Fruit fly (Drosophila melanogaster) whole organism, embryonic: ENCODE results near the gene Dic2.

Experiments used
- Atf3 ChIP-seq: fragments of 200-800 bp; sonication (Bioruptor generic); optimal IDR thresholded peaks from 3 replicates; lab custom pipeline; 2016; ENCODE audit warnings: missing biosample characterization, missing genetic modification characterization
- CG10209 ChIP-seq: fragments of 200-800 bp; sonication (Bioruptor generic); optimal IDR thresholded peaks from 3 replicates; lab custom pipeline; 2017; ENCODE audit warnings: missing biosample characterization, mild to moderate bottlenecking, missing genetic modification characterization, missing genetic modification reagents
- CG10267 ChIP-seq: fragments of 200-800 bp; sonication (Bioruptor generic); optimal IDR thresholded peaks from 2 replicates; lab custom pipeline; 2018; ENCODE audit warnings: missing biosample characterization, mild to moderate bottlenecking, missing genetic modification characterization, moderate library complexity
- CG10462 ChIP-seq: fragments of 200-800 bp; sonication (Bioruptor generic); optimal IDR thresholded peaks from 2 replicates; lab custom pipeline; 2016; ENCODE audit warnings: missing biosample characterization, missing genetic modification characterization
- CG12744 ChIP-seq: fragments of 200-800 bp; sonication (Bioruptor generic); optimal IDR thresholded peaks from 2 replicates; lab custom pipeline; 2016; ENCODE audit warnings: missing biosample characterization, missing genetic modification characterization
- CG13287 ChIP-seq: fragments of 200-800 bp; sonication (Bioruptor generic); IDR thresholded peaks from 2 replicates; pipeline ENCODE4 v1.3.6; 2022; ENCODE audit warnings: missing biosample characterization, missing genetic modification characterization; ENCODE audit not compliant: partially characterized antibody
- CG14667 ChIP-seq: fragments of 200-800 bp; sonication (Bioruptor generic); IDR thresholded peaks from 2 replicates; pipeline ENCODE4 v1.3.6; 2022; ENCODE audit warnings: missing biosample characterization, missing genetic modification characterization
- CG17359 ChIP-seq: fragments of 200-800 bp; sonication (Bioruptor generic); optimal IDR thresholded peaks from 3 replicates; lab custom pipeline; 2018; ENCODE audit warnings: missing biosample characterization, mild to moderate bottlenecking, missing genetic modification characterization, moderate library complexity
- CG17361 ChIP-seq: fragments of 200-800 bp; sonication (Bioruptor generic); IDR thresholded peaks from 3 replicates; pipeline ENCODE4 v1.3.6; 2022; ENCODE audit warnings: missing biosample characterization, missing genetic modification characterization
- CG18476 ChIP-seq: fragments of 200-800 bp; sonication (Bioruptor generic); optimal IDR thresholded peaks from 2 replicates; lab custom pipeline; 2016; ENCODE audit warnings: missing biosample characterization, mild to moderate bottlenecking, missing genetic modification characterization
- CG2202 ChIP-seq: fragments of 200-800 bp; sonication (Bioruptor generic); optimal IDR thresholded peaks from 2 replicates; lab custom pipeline; 2018; ENCODE audit warnings: missing biosample characterization, mild to moderate bottlenecking, missing genetic modification characterization
- CG33213 ChIP-seq: fragments of 200-800 bp; sonication (Bioruptor generic); optimal IDR thresholded peaks from 3 replicates; lab custom pipeline; 2016; ENCODE audit warnings: missing biosample characterization, missing genetic modification characterization
- CG3995 ChIP-seq: fragments of 200-800 bp; sonication (Bioruptor generic); optimal IDR thresholded peaks from 3 replicates; lab custom pipeline; 2016; ENCODE audit warnings: missing biosample characterization, missing genetic modification characterization
- CG4282 ChIP-seq: fragments of 200-800 bp; sonication (Bioruptor generic); optimal IDR thresholded peaks from 2 replicates; lab custom pipeline; 2016; ENCODE audit warnings: missing biosample characterization, missing genetic modification characterization
- CG7745 ChIP-seq: fragments of 200-800 bp; sonication (Bioruptor generic); optimal IDR thresholded peaks from 2 replicates; lab custom pipeline; 2018; ENCODE audit warnings: missing biosample characterization, mild to moderate bottlenecking, missing genetic modification characterization, moderate library complexity
- CG7928 ChIP-seq: fragments of 200-800 bp; sonication (Bioruptor generic); optimal IDR thresholded peaks from 2 replicates; lab custom pipeline; 2017; ENCODE audit warnings: missing biosample characterization, mild to moderate bottlenecking, missing genetic modification characterization
- CG8359 ChIP-seq: fragments of 200-800 bp; sonication (Bioruptor generic); optimal IDR thresholded peaks from 2 replicates; lab custom pipeline; 2017; ENCODE audit warnings: missing biosample characterization, mild to moderate bottlenecking, missing genetic modification characterization, borderline replicate concordance
- CG8388 ChIP-seq: fragments of 200-800 bp; sonication (Bioruptor generic); optimal IDR thresholded peaks from 2 replicates; lab custom pipeline; 2019; ENCODE audit warnings: missing biosample characterization, mild to moderate bottlenecking, missing genetic modification characterization, moderate library complexity
- CG9609 ChIP-seq: fragments of 200-800 bp; sonication (Bioruptor generic); optimal IDR thresholded peaks from 3 replicates; lab custom pipeline; 2016; ENCODE audit warnings: missing biosample characterization, missing genetic modification characterization
- CG9932 ChIP-seq: fragments of 200-800 bp; sonication (Bioruptor generic); IDR thresholded peaks from 2 replicates; pipeline ENCODE4 v1.3.6; 2022; ENCODE audit warnings: missing biosample characterization, missing genetic modification characterization
- CkIIα-i1 ChIP-seq: fragments of 200-800 bp; sonication (Bioruptor generic); IDR thresholded peaks from 2 replicates; pipeline ENCODE4 v1.3.6; 2022; ENCODE audit warnings: missing biosample characterization, missing genetic modification characterization
- Dbx ChIP-seq: fragments of 200-800 bp; sonication (Bioruptor generic); IDR thresholded peaks from 3 replicates; pipeline ENCODE4 v1.3.6; 2022; ENCODE audit warnings: missing biosample characterization, missing genetic modification characterization
- Dek ChIP-seq: fragments of 200-800 bp; sonication (Bioruptor generic); optimal IDR thresholded peaks from 3 replicates; lab custom pipeline; 2019; ENCODE audit warnings: missing biosample characterization, mild to moderate bottlenecking, missing genetic modification characterization, moderate library complexity
- E2f1 ChIP-seq: fragments of 200-800 bp; sonication (Bioruptor generic); IDR thresholded peaks from 2 replicates; pipeline ENCODE4 v1.3.6; 2022; ENCODE audit warnings: missing biosample characterization, missing genetic modification characterization
- Fer3 ChIP-seq: fragments of 200-800 bp; sonication (Bioruptor generic); optimal IDR thresholded peaks from 2 replicates; lab custom pipeline; 2018; ENCODE audit warnings: missing biosample characterization, mild to moderate bottlenecking, missing genetic modification characterization, moderate library complexity
- Hand ChIP-seq: fragments of 200-800 bp; sonication (Bioruptor generic); optimal IDR thresholded peaks from 2 replicates; lab custom pipeline; 2017; ENCODE audit warnings: mild to moderate bottlenecking, missing biosample characterization, missing genetic modification reagents, missing genetic modification characterization
- HmgD ChIP-seq: fragments of 200-800 bp; sonication (Bioruptor generic); optimal IDR thresholded peaks from 3 replicates; lab custom pipeline; 2016; ENCODE audit warnings: missing biosample characterization, missing genetic modification characterization
- Kr ChIP-seq: fragments of 200-800 bp; sonication (Bioruptor generic); optimal IDR thresholded peaks from 2 replicates; lab custom pipeline; 2017; ENCODE audit warnings: missing biosample characterization, mild to moderate bottlenecking, missing genetic modification characterization
- NC2α ChIP-seq: fragments of 200-800 bp; sonication (Bioruptor generic); optimal IDR thresholded peaks from 2 replicates; lab custom pipeline; 2016; ENCODE audit warnings: missing biosample characterization, missing genetic modification characterization
- Nf-YB ChIP-seq: fragments of 200-800 bp; sonication (Bioruptor generic); optimal IDR thresholded peaks from 3 replicates; lab custom pipeline; 2019; ENCODE audit warnings: missing biosample characterization, mild to moderate bottlenecking, missing genetic modification characterization, moderate library complexity
- Poxn ChIP-seq: fragments of 200-800 bp; sonication (Bioruptor generic); IDR thresholded peaks from 2 replicates; pipeline ENCODE4 v1.3.6; 2022; ENCODE audit warnings: missing biosample characterization, missing genetic modification characterization
- Xbp1 ChIP-seq: fragments of 200-800 bp; sonication (Bioruptor generic); optimal IDR thresholded peaks from 3 replicates; lab custom pipeline; 2016; ENCODE audit warnings: missing biosample characterization, mild to moderate bottlenecking, missing genetic modification characterization
- abd-A ChIP-seq: fragments of 200-800 bp; sonication (Bioruptor generic); optimal IDR thresholded peaks from 3 replicates; lab custom pipeline; 2019; ENCODE audit warnings: missing biosample characterization, mild to moderate bottlenecking, missing genetic modification characterization, moderate library complexity
- cg ChIP-seq: fragments of 200-800 bp; sonication (Bioruptor generic); optimal IDR thresholded peaks from 3 replicates; lab custom pipeline; 2019; ENCODE audit warnings: missing biosample characterization, mild to moderate bottlenecking, missing genetic modification characterization, moderate library complexity
- corto ChIP-seq: fragments of 200-800 bp; sonication (Bioruptor generic); optimal IDR thresholded peaks from 2 replicates; lab custom pipeline; 2016; ENCODE audit warnings: missing biosample characterization, mild to moderate bottlenecking, missing genetic modification characterization, moderate library complexity
- dmrt11E ChIP-seq: fragments of 200-800 bp; sonication (Bioruptor generic); optimal IDR thresholded peaks from 3 replicates; lab custom pipeline; 2018; ENCODE audit warnings: missing biosample characterization, mild to moderate bottlenecking, missing genetic modification characterization, moderate library complexity
- en ChIP-seq: fragments of 200-800 bp; sonication (Bioruptor generic); optimal IDR thresholded peaks from 2 replicates; lab custom pipeline; 2016; ENCODE audit warnings: missing biosample characterization, missing genetic modification characterization
- ind ChIP-seq: fragments of 200-800 bp; sonication (Bioruptor generic); optimal IDR thresholded peaks from 3 replicates; lab custom pipeline; 2016; ENCODE audit warnings: missing biosample characterization, missing genetic modification characterization
- lilli ChIP-seq: fragments of 200-800 bp; sonication (Bioruptor generic); optimal IDR thresholded peaks from 3 replicates; lab custom pipeline; 2016; ENCODE audit warnings: missing biosample characterization, missing genetic modification characterization
- maf-S ChIP-seq: fragments of 200-800 bp; sonication (Bioruptor generic); optimal IDR thresholded peaks from 2 replicates; lab custom pipeline; 2016; ENCODE audit warnings: missing biosample characterization, missing genetic modification characterization
- pros ChIP-seq: fragments of 200-800 bp; sonication (Bioruptor generic); optimal IDR thresholded peaks from 3 replicates; lab custom pipeline; 2019; ENCODE audit warnings: missing biosample characterization, mild to moderate bottlenecking, missing genetic modification characterization, moderate library complexity
- pum ChIP-seq: fragments of 200-800 bp; sonication (Bioruptor generic); optimal IDR thresholded peaks from 2 replicates; lab custom pipeline; 2016; ENCODE audit warnings: missing biosample characterization, missing genetic modification characterization
- seq ChIP-seq: fragments of 200-800 bp; sonication (Bioruptor generic); IDR thresholded peaks from 2 replicates; pipeline ENCODE4 v1.3.6; 2022; ENCODE audit warnings: missing biosample characterization, missing genetic modification characterization
- stc ChIP-seq: fragments of 200-800 bp; sonication (Bioruptor generic); IDR thresholded peaks from 2 replicates; pipeline ENCODE4 v1.3.6; 2022; ENCODE audit warnings: missing biosample characterization, missing genetic modification characterization
- sug ChIP-seq: fragments of 200-800 bp; optimal IDR thresholded peaks from 2 replicates; lab custom pipeline; 2019; ENCODE audit warnings: missing biosample characterization, mild to moderate bottlenecking, missing genetic modification characterization, moderate library complexity
- toy ChIP-seq: fragments of 200-800 bp; sonication (Bioruptor generic); IDR thresholded peaks from 2 replicates; pipeline ENCODE4 v1.3.6; 2022; ENCODE audit warnings: missing biosample characterization, missing genetic modification characterization
- vnd ChIP-seq: fragments of 200-800 bp; sonication (Bioruptor generic); IDR thresholded peaks from 3 replicates; pipeline ENCODE4 v1.3.6; 2022; ENCODE audit warnings: missing biosample characterization, missing genetic modification characterization; ENCODE audit not compliant: partially characterized antibody
- yki ChIP-seq: fragments of >200 bp; optimal IDR thresholded peaks from 3 replicates; lab custom pipeline; 2018
- zfh1 ChIP-seq: fragments of 200-800 bp; sonication (Bioruptor generic); IDR thresholded peaks from 3 replicates; pipeline ENCODE4 v1.3.6; 2022; ENCODE audit warnings: missing biosample characterization, missing genetic modification characterization

Dic2 gene

dm6 chr3R:20549855-20550603, 48.8 kb upstream of the Dic2 start (continued):
- TF ChIP-seq ind (GFP tag; lab: Kevin White, UChicago), result peak; percentile 86
- peak; percentile 69; the same call in 1 of the 2 replicates for TF ChIP-seq toy (GFP tag; lab: Robert Waterston, UW)
- TF ChIP-seq Dbx (GFP tag; lab: Robert Waterston, UW), result peak; percentile 90
- TF ChIP-seq E2f1, result peak; percentile 75
- TF ChIP-seq NC2α, result no peak
- TF ChIP-seq CG10209 (GFP tag; lab: Kevin White, UChicago), result peak; percentile 86
- peak; percentile 83 for TF ChIP-seq CG10267 (tag; lab: Kevin White, UChicago)
- TF ChIP-seq CG17361, result peak; percentile 85
- TF ChIP-seq CkIIα-i1 (GFP tag; lab: Robert Waterston, UW), result no peak
- TF ChIP-seq CG9609, result peak; percentile 36
- no peak for TF ChIP-seq cg (GFP tag; lab: Kevin White, UChicago)
- peak; percentile 86 for TF ChIP-seq CG8388 (GFP tag; lab: Kevin White, UChicago)
- TF ChIP-seq Fer3 (tag; lab: Kevin White, UChicago), result peak; percentile 89
- TF ChIP-seq CG9932 (GFP tag; lab: Robert Waterston, UW), result peak; percentile 78
- no peak for TF ChIP-seq CG12744 (GFP tag; lab: Kevin White, UChicago)
- TF ChIP-seq CG13287, result no peak; the same call in 1 of the 2 replicates
- peak; percentile 87 for TF ChIP-seq sug (tag; lab: Kevin White, UChicago)
- TF ChIP-seq CG7745 (tag; lab: Kevin White, UChicago), result no peak
- TF ChIP-seq Xbp1 (GFP tag; lab: Kevin White, UChicago), result peak; percentile 84
- peak; percentile 12 for TF ChIP-seq pum
- peak; percentile 85 for TF ChIP-seq dmrt11E
- TF ChIP-seq CG3995, result peak; percentile 72
- TF ChIP-seq en, result no peak
- TF ChIP-seq vnd (GFP tag; lab: Robert Waterston, UW), result no peak
- TF ChIP-seq lilli, result peak; percentile 81
- TF ChIP-seq CG10462 (GFP tag; lab: Kevin White, UChicago), result peak; percentile 65
- no peak for TF ChIP-seq pros (GFP tag; lab: Kevin White, UChicago)
- TF ChIP-seq yki, result no peak
- no peak for TF ChIP-seq maf-S (GFP tag; lab: Kevin White, UChicago)
- peak; percentile 54 for TF ChIP-seq Nf-YB (GFP tag; lab: Kevin White, UChicago)
- peak; percentile 67 for TF ChIP-seq Dek
- TF ChIP-seq zfh1 (GFP tag; lab: Robert Waterston, UW), result peak; percentile 89
- peak; percentile 88 for TF ChIP-seq CG17359 (tag; lab: Kevin White, UChicago)
- TF ChIP-seq seq (GFP tag; lab: Robert Waterston, UW), result peak; percentile 72
- peak; percentile 75 for TF ChIP-seq CG2202 (tag; lab: Kevin White, UChicago)
- peak; percentile 53 for TF ChIP-seq CG8359 (GFP tag; lab: Kevin White, UChicago)
- peak; percentile 27 for TF ChIP-seq CG7928
- peak; percentile 77 for TF ChIP-seq stc (GFP tag; lab: Robert Waterston, UW)
- peak; percentile 87 for TF ChIP-seq CG14667 (GFP tag; lab: Robert Waterston, UW)
- peak; percentile 18 for TF ChIP-seq Atf3
- TF ChIP-seq CG18476, result peak; percentile 61
- TF ChIP-seq HmgD (GFP tag; lab: Kevin White, UChicago), result no peak
- TF ChIP-seq abd-A (tag; lab: Kevin White, UChicago), result no peak
- TF ChIP-seq Kr (GFP tag; lab: Kevin White, UChicago), result no peak
- TF ChIP-seq Hand, result peak; percentile 77
- TF ChIP-seq Poxn (GFP tag; lab: Robert Waterston, UW), result 0 out of 2 replicates have a peak, but pooled peaks have one; percentile 39
- no peak for TF ChIP-seq CG4282 (GFP tag; lab: Kevin White, UChicago)
- TF ChIP-seq CG33213 (GFP tag; lab: Kevin White, UChicago), result no peak
- peak; percentile 90 for TF ChIP-seq corto (GFP tag; lab: Kevin White, UChicago)
